Worm (Caenorhabditis elegans) whole organism, L3 larva: Measurements from ENCODE around the gene Y61A9LA.10.
A peak's percentile ranks its signal among the peaks of the same experiment; 100 is the strongest.

ENCODE experiments used
- R02D3.7 ChIP-seq: fragments of 150-350 bp; optimal IDR thresholded peaks from 2 replicates; lab custom pipeline; 2014; ENCODE audit warnings: missing biosample characterization, missing genetic modification characterization
- ZK546.5 ChIP-seq: sonication (generic microtip); optimal IDR thresholded peaks from 2 replicates; lab custom pipeline; 2017; ENCODE audit warnings: missing biosample characterization, missing genetic modification characterization
- aly-2 ChIP-seq: fragments of 150-350 bp; optimal IDR thresholded peaks from 2 replicates; lab custom pipeline; 2014; ENCODE audit warnings: missing biosample characterization, missing genetic modification characterization
- ama-1 ChIP-seq: fragments of 150-350 bp; optimal IDR thresholded peaks from 2 replicates; lab custom pipeline; 2018
- ceh-16 ChIP-seq: sonication (generic microtip); optimal IDR thresholded peaks from 2 replicates; lab custom pipeline; 2017; ENCODE audit warnings: missing biosample characterization, missing genetic modification characterization
- ceh-28 ChIP-seq: fragments of 150-350 bp; optimal IDR thresholded peaks from 2 replicates; lab custom pipeline; 2014; ENCODE audit warnings: missing biosample characterization, missing genetic modification reagents, missing genetic modification characterization
- ceh-82 ChIP-seq: fragments of 150-350 bp; optimal IDR thresholded peaks from 2 replicates; lab custom pipeline; 2014; ENCODE audit warnings: missing biosample characterization, missing genetic modification characterization
- ceh-9 ChIP-seq: sonication (generic microtip); optimal IDR thresholded peaks from 2 replicates; lab custom pipeline; 2018; ENCODE audit warnings: missing biosample characterization, missing genetic modification characterization
- daf-12 ChIP-seq: fragments of 150-350 bp; optimal IDR thresholded peaks from 2 replicates; lab custom pipeline; 2014; ENCODE audit warnings: missing biosample characterization, missing genetic modification reagents, missing genetic modification characterization
- egl-27 ChIP-seq: sonication (generic microtip); optimal IDR thresholded peaks from 4 replicates; lab custom pipeline; 2017; ENCODE audit warnings: missing biosample characterization, missing genetic modification reagents, missing genetic modification characterization
- egl-5 ChIP-seq: fragments of 150-350 bp; optimal IDR thresholded peaks from 2 replicates; lab custom pipeline; 2017; ENCODE audit warnings: missing biosample characterization, missing genetic modification reagents, missing genetic modification characterization, inconsistent platforms
- elt-1 ChIP-seq: fragments of 150-350 bp; optimal IDR thresholded peaks from 2 replicates; lab custom pipeline; 2014; ENCODE audit warnings: missing biosample characterization, missing genetic modification characterization
- elt-2 ChIP-seq: sonication (generic microtip); optimal IDR thresholded peaks from 2 replicates; lab custom pipeline; 2016; ENCODE audit warnings: missing genetic modification reagents, mild to moderate bottlenecking, missing genetic modification characterization, missing compliant biosample characterization
- elt-3 ChIP-seq, 3 experiments: fragments of 150-350 bp in 1 of 3; sonication (generic microtip) in 2 of 3; optimal IDR thresholded peaks; 2 replicates in 2 of 3; 4 replicates in 1 of 3; lab custom pipeline; 2014 to 2017; ENCODE audit warnings: missing biosample characterization in 3 of 3, missing genetic modification characterization in 3 of 3
- eor-1 ChIP-seq, 2 experiments: fragments of 150-350 bp; optimal IDR thresholded peaks; 2 replicates each; lab custom pipeline; 2014 to 2018; ENCODE audit warnings: missing biosample characterization in 2 of 2, missing genetic modification characterization in 2 of 2
- fkh-2 ChIP-seq: fragments of 150-350 bp; optimal IDR thresholded peaks from 2 replicates; lab custom pipeline; 2014; ENCODE audit warnings: missing biosample characterization, missing genetic modification reagents, missing genetic modification characterization
- hmg-11 ChIP-seq: sonication (generic microtip); optimal IDR thresholded peaks from 2 replicates; lab custom pipeline; 2016; ENCODE audit warnings: missing genetic modification characterization, missing compliant biosample characterization
- lin-15B ChIP-seq: fragments of 150-350 bp; optimal IDR thresholded peaks from 2 replicates; lab custom pipeline; 2014; ENCODE audit warnings: missing biosample characterization, missing genetic modification characterization
- lin-39 ChIP-seq: fragments of 150-350 bp; optimal IDR thresholded peaks from 2 replicates; lab custom pipeline; 2018; ENCODE audit warnings: missing biosample characterization, missing genetic modification reagents, missing genetic modification characterization
- lsy-12 ChIP-seq: sonication (generic microtip); optimal IDR thresholded peaks from 2 replicates; lab custom pipeline; 2016; ENCODE audit warnings: mild to moderate bottlenecking, missing genetic modification characterization, missing compliant biosample characterization
- nfya-1 ChIP-seq: sonication (generic microtip); optimal IDR thresholded peaks from 2 replicates; lab custom pipeline; 2017; ENCODE audit warnings: missing genetic modification characterization, mild to moderate bottlenecking, missing compliant biosample characterization, antibody characterized with exemption, moderate library complexity; ENCODE audit not compliant: insufficient read depth
- nhr-11 ChIP-seq: fragments of 150-350 bp; optimal IDR thresholded peaks from 2 replicates; lab custom pipeline; 2014; ENCODE audit warnings: missing biosample characterization, missing genetic modification characterization
- nhr-12 ChIP-seq: fragments of 150-350 bp; optimal IDR thresholded peaks from 2 replicates; lab custom pipeline; 2014; ENCODE audit warnings: missing biosample characterization, missing genetic modification characterization
- nhr-23 ChIP-seq: fragments of 150-350 bp; optimal IDR thresholded peaks from 2 replicates; lab custom pipeline; 2014; ENCODE audit warnings: missing biosample characterization, missing genetic modification reagents, missing genetic modification characterization
- nhr-237 ChIP-seq: fragments of 150-350 bp; optimal IDR thresholded peaks from 2 replicates; lab custom pipeline; 2014; ENCODE audit warnings: missing biosample characterization, missing genetic modification characterization
- nhr-25 ChIP-seq: sonication (generic microtip); optimal IDR thresholded peaks from 2 replicates; lab custom pipeline; 2017; ENCODE audit warnings: missing biosample characterization, missing genetic modification characterization
- nhr-43 ChIP-seq: sonication (generic microtip); optimal IDR thresholded peaks from 2 replicates; lab custom pipeline; 2016; ENCODE audit warnings: mild to moderate bottlenecking, missing genetic modification characterization, missing compliant biosample characterization; ENCODE audit not compliant: poor library complexity, severe bottlenecking
- nhr-76 ChIP-seq: fragments of 150-350 bp; sonication (generic microtip); optimal IDR thresholded peaks from 5 replicates; lab custom pipeline; 2014; ENCODE audit warnings: missing biosample characterization, missing genetic modification characterization
- nhr-77 ChIP-seq: fragments of 150-350 bp; optimal IDR thresholded peaks from 2 replicates; lab custom pipeline; 2014; ENCODE audit warnings: missing biosample characterization, missing genetic modification characterization
- pha-4 ChIP-seq: fragments of 150-350 bp; optimal IDR thresholded peaks from 2 replicates; lab custom pipeline; 2014; ENCODE audit warnings: missing biosample characterization, missing genetic modification reagents, missing genetic modification characterization
- pqm-1 ChIP-seq: fragments of 150-350 bp; optimal IDR thresholded peaks from 2 replicates; lab custom pipeline; 2017; ENCODE audit warnings: missing biosample characterization, missing genetic modification characterization, inconsistent platforms
- sea-2 ChIP-seq: fragments of 150-350 bp; sonication (generic microtip); optimal IDR thresholded peaks from 4 replicates; lab custom pipeline; 2014; ENCODE audit warnings: missing biosample characterization, missing genetic modification reagents, missing genetic modification characterization
- skn-1 ChIP-seq: fragments of 150-350 bp; optimal IDR thresholded peaks from 2 replicates; lab custom pipeline; 2014; ENCODE audit warnings: missing biosample characterization, missing genetic modification characterization
- snpc-4 ChIP-seq: fragments of 150-350 bp; optimal IDR thresholded peaks from 2 replicates; lab custom pipeline; 2014; ENCODE audit warnings: missing biosample characterization, missing genetic modification characterization
- tbx-2 ChIP-seq: sonication (generic microtip); optimal IDR thresholded peaks from 2 replicates; lab custom pipeline; 2016; ENCODE audit warnings: mild to moderate bottlenecking, missing genetic modification characterization, missing compliant biosample characterization
- unc-39 ChIP-seq: sonication (generic microtip); optimal IDR thresholded peaks from 4 replicates; lab custom pipeline; 2017; ENCODE audit warnings: missing biosample characterization, missing genetic modification characterization
- unc-62 ChIP-seq: fragments of 150-350 bp; sonication (generic microtip); optimal IDR thresholded peaks from 4 replicates; lab custom pipeline; 2014; ENCODE audit warnings: missing biosample characterization, missing genetic modification reagents, missing genetic modification characterization
- zag-1 ChIP-seq: fragments of 150-350 bp; optimal IDR thresholded peaks from 2 replicates; lab custom pipeline; 2014; ENCODE audit warnings: missing biosample characterization, missing genetic modification characterization
- ztf-11 ChIP-seq: fragments of 150-350 bp; optimal IDR thresholded peaks from 2 replicates; lab custom pipeline; 2014; ENCODE audit warnings: missing biosample characterization, missing genetic modification characterization

The Y61A9LA.10 gene

ce11 chrV:4615802-4616201, at the start of gene Y61A9LA.10, which contains the start of gene F54D11.4:
Gene Y61A9LA.10 (minus strand): TSS chrV:4615817.
Gene F54D11.4 (plus strand): TSS chrV:4616151.
- TF ChIP-seq nhr-76 (tag; lab: Kevin White, UChicago) = no peak
- TF ChIP-seq tbx-2 (tag; lab: Kevin White, UChicago) = no peak
- peak; percentile 47 for TF ChIP-seq nfya-1 (tag; lab: Kevin White, UChicago)
- TF ChIP-seq unc-39 (tag; lab: Kevin White, UChicago) = no peak
- TF ChIP-seq hmg-11 = peak; percentile 41
- TF ChIP-seq nhr-23 (tag; lab: Kevin White, UChicago) = peak; percentile 76
- TF ChIP-seq sea-2 = no peak
- TF ChIP-seq skn-1 (tag; lab: Kevin White, UChicago) = peak; percentile 1
- TF ChIP-seq nhr-237 = no peak
- no peak for TF ChIP-seq ceh-9 (tag; lab: Kevin White, UChicago)
- peak; percentile 37 for TF ChIP-seq elt-2 (tag; lab: Kevin White, UChicago)
- no peak for TF ChIP-seq egl-5 (tag; lab: Kevin White, UChicago)
- TF ChIP-seq ztf-11 (tag; lab: Kevin White, UChicago) = no peak
- TF ChIP-seq snpc-4 (tag; lab: Kevin White, UChicago) = peak; percentile 53
- no peak for TF ChIP-seq nhr-11
- peak; percentile 54 for TF ChIP-seq lin-15B (tag; lab: Kevin White, UChicago)
- no peak for TF ChIP-seq eor-1 (tag; optimal IDR thresholded peaks at IDR 0.05; lab: Kevin White, UChicago)
- TF ChIP-seq lin-39 = peak; percentile 37
- peak; percentile 50 for TF ChIP-seq ceh-28 (tag; lab: Kevin White, UChicago)
- no peak for TF ChIP-seq elt-1 (tag; lab: Kevin White, UChicago)
- no peak for TF ChIP-seq nhr-77 (tag; lab: Kevin White, UChicago)
- TF ChIP-seq ZK546.5 (tag; lab: Kevin White, UChicago) = no peak
- TF ChIP-seq R02D3.7 (tag; lab: Kevin White, UChicago) = no peak
- no peak for TF ChIP-seq nhr-43 (tag; lab: Kevin White, UChicago)
- TF ChIP-seq nhr-25 (tag; lab: Kevin White, UChicago) = no peak
- no peak for TF ChIP-seq ceh-16
- peak; percentile 72 for TF ChIP-seq pha-4 (tag; lab: Kevin White, UChicago)

ce11 chrV:4662400-4662799, 46.8 kb upstream of the Y61A9LA.10 start, which contains the start of gene srx-74:
Gene srx-74 (minus strand): TSS chrV:4662500.
- TF ChIP-seq ceh-16 = no peak
- TF ChIP-seq nhr-12 = no peak
- TF ChIP-seq nfya-1 (tag; lab: Kevin White, UChicago) = no peak
- no peak for TF ChIP-seq nhr-23 (tag; lab: Kevin White, UChicago)
- TF ChIP-seq elt-1 (tag; lab: Kevin White, UChicago) = no peak
- TF ChIP-seq pqm-1 (tag; lab: Kevin White, UChicago) = no peak
- no peak for TF ChIP-seq elt-3 (tag; optimal IDR thresholded peaks at IDR 0.05; lab: Kevin White, UChicago)
- no peak for TF ChIP-seq egl-27
- TF ChIP-seq egl-5 (tag; lab: Kevin White, UChicago) = no peak
- TF ChIP-seq tbx-2 (tag; lab: Kevin White, UChicago) = no peak
- TF ChIP-seq daf-12 (tag; lab: Kevin White, UChicago) = no peak
- TF ChIP-seq pha-4 (tag; lab: Kevin White, UChicago) = no peak
- TF ChIP-seq ceh-82 (tag; lab: Kevin White, UChicago) = no peak
- TF ChIP-seq skn-1 (tag; lab: Kevin White, UChicago) = no peak
- TF ChIP-seq ama-1 (lab: Kevin White, UChicago) = no peak
- no peak for TF ChIP-seq snpc-4 (tag; lab: Kevin White, UChicago)
- no peak for TF ChIP-seq unc-62 (GFP tag; lab: Kevin White, UChicago)
- no peak for TF ChIP-seq aly-2 (tag; lab: Kevin White, UChicago)
- TF ChIP-seq, all 47 proteins: peak for 0

- TF ChIP-seq ama-1 (lab: Kevin White, UChicago) (no peak), zag-1 (tag; lab: Kevin White, UChicago) (no peak), egl-5 (tag; lab: Kevin White, UChicago) (no peak), fkh-2 (tag; lab: Kevin White, UChicago) (no peak), pqm-1 (tag; lab: Kevin White, UChicago) (no peak), daf-12 (tag; lab: Kevin White, UChicago) (no peak), nhr-77 (tag; lab: Kevin White, UChicago) (no peak), nhr-25 (tag; lab: Kevin White, UChicago) (no peak), nfya-1 (tag; lab: Kevin White, UChicago) (no peak), elt-1 (tag; lab: Kevin White, UChicago) (no peak), nhr-43 (tag; lab: Kevin White, UChicago) (no peak), nhr-23 (tag; lab: Kevin White, UChicago) (no peak), ceh-28 (tag; lab: Kevin White, UChicago) (no peak), nhr-11 (no peak), skn-1 (tag; lab: Kevin White, UChicago) (no peak), lsy-12 (tag; lab: Kevin White, UChicago) (no peak), ceh-16 (no peak)
- TF ChIP-seq, all 47 proteins: peak for 0
These were observed 39.6 kb upstream of the Y61A9LA.10 start, which contains the start of gene F41F3.9 for ce11 chrV:4655175-4655574. Gene F41F3.9 (plus strand): TSS chrV:4655475.
